Worm (Caenorhabditis elegans) whole organism, young adult: ENCODE measurements around the gene mlcd-1.

ENCODE experiments used
- efl-1 ChIP-seq: fragments of 150-350 bp; optimal IDR thresholded peaks from 2 replicates; lab custom pipeline; 2014; ENCODE audit warnings: missing biosample characterization, missing genetic modification reagents, missing genetic modification characterization
- him-1 ChIP-seq: sonication (generic microtip); optimal IDR thresholded peaks from 2 replicates; lab custom pipeline; 2016; ENCODE audit warnings: missing genotype, missing genetic modification reagents, missing genetic modification characterization, missing compliant biosample characterization

- TF ChIP-seq him-1 (tag; lab: Kevin White, UChicago) (no peak), efl-1 (GFP tag; lab: Kevin White, UChicago) (no peak)
Observed at ce11 chrIII:4519410-4519809, 48.5 kb downstream of the mlcd-1 start.
